Fruit fly (Drosophila melanogaster): ENCODE data around the gene Clp.
A peak's percentile ranks its signal among the peaks of the same experiment; 100 is the strongest.

The Clp gene

dm6 chr2L:845341-846004 lies 25.7 kb downstream of the Clp start (continued):
- TF ChIP-seq Vsx1 (GFP tag; optimal IDR thresholded peaks at IDR 0.05) (peak; percentile 66), CG1233 (GFP tag; optimal IDR thresholded peaks at IDR 0.05) (peak; percentile 72), CG7271 (tag; optimal IDR thresholded peaks at IDR 0.05) (no peak), luna (GFP tag; optimal IDR thresholded peaks at IDR 0.05) (peak; percentile 26), CG17912 (GFP tag; optimal IDR thresholded peaks at IDR 0.05) (peak; percentile 7), Hmx (GFP tag; optimal IDR thresholded peaks at IDR 0.05) (no peak), Ada2b (GFP tag; IDR thresholded peaks at IDR 0.05) (peak; percentile 88), sisA (GFP tag; IDR thresholded peaks at IDR 0.05) (peak; percentile 89), Lhr (GFP tag; optimal IDR thresholded peaks at IDR 0.05) (peak; percentile 7), CG4730 (GFP tag; IDR thresholded peaks at IDR 0.05) (peak; percentile 85), CG31224 (GFP tag; IDR thresholded peaks at IDR 0.05) (peak; percentile 80; the same call in 1 of the 2 replicates), CG7963 (GFP tag; IDR thresholded peaks at IDR 0.05; ENCODE audit: partially characterized antibody) (no peak), bowl (GFP tag; IDR thresholded peaks at IDR 0.05) (peak; percentile 66; the same call in 1 of the 2 replicates), CG10565 (GFP tag; optimal IDR thresholded peaks at IDR 0.05) (peak; percentile 17), CG3065 (GFP tag; optimal IDR thresholded peaks at IDR 0.05) (peak; percentile 69), CG6689 (GFP tag; IDR thresholded peaks at IDR 0.05) (peak; percentile 85), Antp (GFP tag; optimal IDR thresholded peaks at IDR 0.05) (peak; percentile 92), jigr1 (GFP tag; IDR thresholded peaks at IDR 0.05) (peak; percentile 62; the same call in 2 of the 3 replicates), Myb (GFP tag; optimal IDR thresholded peaks at IDR 0.05) (peak; percentile 76), Nf-YA (GFP tag; IDR thresholded peaks at IDR 0.05) (peak; percentile 87), nmo (GFP tag; optimal IDR thresholded peaks at IDR 0.05) (peak; percentile 77), CG34224 (GFP tag; IDR thresholded peaks at IDR 0.05; ENCODE audit: partially characterized antibody) (no peak), jing (GFP tag; optimal IDR thresholded peaks at IDR 0.05) (peak; percentile 66), dpn (GFP tag; optimal IDR thresholded peaks at IDR 0.05) (peak; percentile 86 to 93), ftz-f1 (GFP tag; optimal IDR thresholded peaks at IDR 0.05) (peak; percentile 24), CG8388 (GFP tag; optimal IDR thresholded peaks at IDR 0.05) (peak; percentile 73), Kr (GFP tag; optimal IDR thresholded peaks at IDR 0.05) (no peak), Fer3 (tag; optimal IDR thresholded peaks at IDR 0.05) (peak; percentile 91), CG9797 (GFP tag; optimal IDR thresholded peaks at IDR 0.05) (no peak), CkIIα-i1 (GFP tag; IDR thresholded peaks at IDR 0.05) (0 out of 2 replicates have a peak, but pooled peaks have one; percentile 33), gsb (GFP tag; IDR thresholded peaks at IDR 0.05) (peak; percentile 82), CG8478 (optimal IDR thresholded peaks at IDR 0.05) (no peak), Dbx (GFP tag; IDR thresholded peaks at IDR 0.05) (peak; percentile 92), CG1602 (GFP tag; optimal IDR thresholded peaks at IDR 0.05) (peak; percentile 75), CG1832 (GFP tag; optimal IDR thresholded peaks at IDR 0.05) (no peak), CG34422 (GFP tag; IDR thresholded peaks at IDR 0.05) (peak; percentile 90), org-1 (GFP tag; optimal IDR thresholded peaks at IDR 0.05) (peak; percentile 81), CG18764 (GFP tag; optimal IDR thresholded peaks at IDR 0.05) (peak; percentile 81), CG17328 (GFP tag; IDR thresholded peaks at IDR 0.05) (peak; percentile 84), BEAF-32 (GFP tag; optimal IDR thresholded peaks at IDR 0.05) (no peak), unpg (GFP tag; optimal IDR thresholded peaks at IDR 0.05) (peak; percentile 89), nau (GFP tag; optimal IDR thresholded peaks at IDR 0.05) (peak; percentile 90), row (GFP tag; IDR thresholded peaks at IDR 0.05) (peak; percentile 93), pnt (GFP tag; optimal IDR thresholded peaks at IDR 0.05) (peak; percentile 88), CG15269 (tag; optimal IDR thresholded peaks at IDR 0.05) (peak; percentile 90), Hr51 (GFP tag; optimal IDR thresholded peaks at IDR 0.05) (peak; percentile 79 to 90), PHDP (tag; optimal IDR thresholded peaks at IDR 0.05) (peak; percentile 88), dati (GFP tag; IDR thresholded peaks at IDR 0.05) (peak; percentile 84), hbn (GFP tag; IDR thresholded peaks at IDR 0.05; ENCODE audit: partially characterized antibody) (no peak)
